Fruit fly (Drosophila melanogaster) whole organism, larva: ENCODE results near the gene ast.
A peak's percentile ranks its signal among the peaks of the same experiment; 100 is the strongest.

Source experiments
- noc ChIP-seq: fragments of 200-800 bp; sonication (Bioruptor generic); optimal IDR thresholded peaks from 3 replicates; lab custom pipeline; 2019; ENCODE audit warnings: missing biosample characterization, mild to moderate bottlenecking, missing genetic modification characterization, moderate library complexity

Gene ast

dm6 chr2L:1128344-1128931, 50.7 kb downstream of the ast start:
- TF ChIP-seq noc, result no peak

- TF ChIP-seq noc, result peak; percentile 63
These were observed 51.5 kb downstream of the ast start, which contains the start of the genes Pino and TBC1D23 for dm6 chr2L:1128932-1129887. Gene Pino (minus strand): TSS chr2L:1128953. Gene TBC1D23 (plus strand): TSS chr2L:1129316.
